Worm (Caenorhabditis elegans) whole organism, early embryonic: ENCODE results near the gene lat-1.

Experiments used
- B0310.2 ChIP-seq: sonication (generic microtip); optimal IDR thresholded peaks from 2 replicates; lab custom pipeline; 2016; ENCODE audit warnings: mild to moderate bottlenecking, missing genetic modification characterization, missing compliant biosample characterization
- F13C5.2 ChIP-seq: sonication (generic microtip); optimal IDR thresholded peaks from 2 replicates; lab custom pipeline; 2017; ENCODE audit warnings: mild to moderate bottlenecking, missing genetic modification characterization, inconsistent platforms, missing compliant biosample characterization
- aly-1 ChIP-seq: sonication (generic microtip); optimal IDR thresholded peaks from 2 replicates; lab custom pipeline; 2016; ENCODE audit warnings: missing genetic modification characterization, missing compliant biosample characterization
- ama-1 ChIP-seq: fragments of 150-350 bp; optimal IDR thresholded peaks from 2 replicates; lab custom pipeline; 2014
- ceh-13 ChIP-seq: fragments of 200-800 bp; sonication (Bioruptor generic); optimal IDR thresholded peaks from 2 replicates; lab custom pipeline; 2018; ENCODE audit warnings: mild to moderate bottlenecking, missing genetic modification characterization, missing compliant biosample characterization
- ceh-36 ChIP-seq: sonication (generic microtip); optimal IDR thresholded peaks from 2 replicates; lab custom pipeline; 2016; ENCODE audit warnings: missing genetic modification characterization, inconsistent platforms, missing compliant biosample characterization
- ets-7 ChIP-seq: sonication (generic microtip); optimal IDR thresholded peaks from 2 replicates; lab custom pipeline; 2016; ENCODE audit warnings: missing genotype, missing genetic modification characterization, missing compliant biosample characterization
- flt-1 ChIP-seq: fragments of 200-800 bp; sonication (Bioruptor generic); IDR thresholded peaks from 2 replicates; pipeline ENCODE4 v1.3.6; 2022; ENCODE audit warnings: missing genetic modification characterization, missing compliant biosample characterization
- hmbx-1 ChIP-seq: sonication (generic microtip); optimal IDR thresholded peaks from 2 replicates; lab custom pipeline; 2016; ENCODE audit warnings: mild to moderate bottlenecking, missing genetic modification characterization, missing compliant biosample characterization
- hmg-4 ChIP-seq: fragments of 200-800 bp; sonication (Bioruptor generic); optimal IDR thresholded peaks from 2 replicates; lab custom pipeline; 2018; ENCODE audit warnings: mild to moderate bottlenecking, missing genetic modification characterization, missing compliant biosample characterization
- hnd-1 ChIP-seq: sonication (generic microtip); optimal IDR thresholded peaks from 2 replicates; lab custom pipeline; 2016; ENCODE audit warnings: missing genetic modification characterization, missing compliant biosample characterization
- pes-1 ChIP-seq: fragments of 200-800 bp; sonication (Bioruptor generic); IDR thresholded peaks from 2 replicates; pipeline ENCODE4 v1.3.6; 2022; ENCODE audit warnings: missing genetic modification reagents, missing genetic modification characterization, missing compliant biosample characterization
- scrt-1 ChIP-seq: fragments of 200-800 bp; sonication (Bioruptor generic); IDR thresholded peaks from 2 replicates; pipeline ENCODE4 v1.3.6; 2022; ENCODE audit warnings: missing genetic modification characterization, missing compliant biosample characterization
- sea-1 ChIP-seq: fragments of 200-800 bp; sonication (Bioruptor generic); conservative IDR thresholded peaks from 2 replicates; pipeline ENCODE4 v1.3.6; 2022; ENCODE audit warnings: missing genetic modification characterization, missing compliant biosample characterization
- tbx-11 ChIP-seq: fragments of 200-800 bp; sonication (Bioruptor generic); IDR thresholded peaks from 2 replicates; pipeline ENCODE4 v1.3.6; 2022; ENCODE audit warnings: missing genetic modification characterization, missing compliant biosample characterization
- tbx-37 ChIP-seq: fragments of 200-800 bp; sonication (Bioruptor generic); conservative IDR thresholded peaks from 2 replicates; pipeline ENCODE4 v1.3.6; 2022; ENCODE audit warnings: missing genetic modification reagents, missing genetic modification characterization, missing compliant biosample characterization
- tra-4 ChIP-seq: sonication (generic microtip); optimal IDR thresholded peaks from 2 replicates; lab custom pipeline; 2017; ENCODE audit warnings: missing genetic modification characterization, missing compliant biosample characterization

Gene lat-1

ce11 chrII:8896541-8896940 lies at the start of gene lat-1:
TSS of gene lat-1 (plus strand) at chrII:8896841.
- TF ChIP-seq ets-7 (tag; lab: Kevin White, UChicago): no peak
- TF ChIP-seq flt-1 (GFP tag; lab: Robert Waterston, UW): no peak
- TF ChIP-seq B0310.2 (tag; lab: Kevin White, UChicago): no peak
- no peak for TF ChIP-seq ceh-13 (GFP tag; lab: Kevin White, UChicago)
- no peak for TF ChIP-seq tbx-37 (GFP tag; lab: Robert Waterston, UW)
- no peak for TF ChIP-seq tbx-11 (GFP tag; lab: Robert Waterston, UW)
- TF ChIP-seq tra-4 (tag; lab: Kevin White, UChicago): no peak
- TF ChIP-seq F13C5.2 (tag; lab: Kevin White, UChicago): no peak
- no peak for TF ChIP-seq ceh-36 (tag; lab: Kevin White, UChicago)
- no peak for TF ChIP-seq hmbx-1 (tag; lab: Kevin White, UChicago)
- TF ChIP-seq aly-1: no peak

- TF ChIP-seq flt-1 (GFP tag; lab: Robert Waterston, UW): no peak
These were observed 47.7 kb upstream of the lat-1 start for ce11 chrII:8848984-8849383.

DNA sequence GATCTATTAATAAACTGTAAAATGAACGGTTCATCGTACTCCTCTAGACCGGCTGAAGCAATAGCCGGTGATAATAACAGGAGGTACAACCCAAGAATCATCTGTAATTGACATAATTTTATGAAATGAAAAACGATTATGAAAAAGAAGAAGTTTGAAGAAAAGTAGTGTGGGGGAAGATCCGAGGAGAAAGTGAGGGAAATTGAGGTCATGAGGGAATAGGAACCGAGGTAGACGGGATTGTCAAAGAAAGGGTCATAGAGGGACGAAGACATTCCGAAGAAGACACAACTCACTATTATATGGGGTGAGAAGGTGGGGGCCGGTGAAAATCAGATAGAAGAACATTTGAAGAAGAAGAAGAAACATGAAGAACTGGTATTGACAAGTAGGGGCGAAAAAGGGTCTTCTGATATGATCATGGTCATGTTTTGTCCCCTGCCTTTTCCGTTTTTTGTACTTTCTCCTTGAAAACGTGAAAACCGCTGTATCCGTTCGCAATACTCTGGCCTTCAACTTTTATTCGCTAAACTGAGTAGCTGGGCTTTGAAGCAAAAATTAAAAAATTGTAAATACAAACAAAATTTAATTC lies 44.5 kb upstream of the lat-1 start, which contains the start of gene oac-46:
TSS of gene oac-46 (minus strand) at position 101 of the 592 bp plus-strand sequence.
- TF ChIP-seq pes-1 (GFP tag; lab: Robert Waterston, UW) (no peak), hmbx-1 (tag; lab: Kevin White, UChicago) (no peak), F13C5.2 (tag; lab: Kevin White, UChicago) (no peak), scrt-1 (GFP tag; lab: Robert Waterston, UW) (no peak), B0310.2 (tag; lab: Kevin White, UChicago) (no peak)

DNA sequence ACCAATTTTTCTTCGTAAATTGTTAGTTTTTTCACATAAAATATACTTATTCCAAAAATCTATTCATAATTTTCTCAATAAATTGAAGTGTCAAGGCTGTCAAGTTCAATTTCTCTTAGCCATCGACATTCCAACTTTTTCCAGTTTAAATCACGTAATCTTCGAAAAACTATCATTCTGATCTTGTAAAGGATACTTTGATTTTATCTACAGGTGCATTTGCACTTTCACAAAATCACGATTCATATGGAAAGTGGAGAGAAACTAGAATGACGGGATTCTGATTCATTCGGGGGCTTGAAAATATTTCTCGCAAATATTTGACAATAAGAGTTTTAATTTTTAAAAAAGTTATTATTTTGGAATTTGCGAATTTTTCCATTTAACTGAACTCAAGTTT lies 43.4 kb upstream of the lat-1 start:
- no peak for TF ChIP-seq tbx-37 (GFP tag; lab: Robert Waterston, UW)
- TF ChIP-seq pes-1 (GFP tag; lab: Robert Waterston, UW): no peak
- no peak for TF ChIP-seq scrt-1 (GFP tag; lab: Robert Waterston, UW)
- TF ChIP-seq sea-1 (GFP tag; lab: Robert Waterston, UW): no peak
- TF ChIP-seq hmg-4 (GFP tag; lab: Kevin White, UChicago): no peak
- no peak for TF ChIP-seq ets-7 (tag; lab: Kevin White, UChicago)
- no peak for TF ChIP-seq hmbx-1 (tag; lab: Kevin White, UChicago)
- TF ChIP-seq B0310.2 (tag; lab: Kevin White, UChicago): no peak
- no peak for TF ChIP-seq aly-1
- no peak for TF ChIP-seq flt-1 (GFP tag; lab: Robert Waterston, UW)
- TF ChIP-seq hnd-1: no peak
- TF ChIP-seq F13C5.2 (tag; lab: Kevin White, UChicago): no peak
- no peak for TF ChIP-seq tbx-11 (GFP tag; lab: Robert Waterston, UW)
- no peak for TF ChIP-seq ama-1 (lab: Kevin White, UChicago)
- TF ChIP-seq tra-4 (tag; lab: Kevin White, UChicago): no peak
- no peak for TF ChIP-seq ceh-36 (tag; lab: Kevin White, UChicago)
- no peak for TF ChIP-seq ceh-13 (GFP tag; lab: Kevin White, UChicago)

- TF ChIP-seq aly-1 (no peak), ceh-13 (GFP tag; lab: Kevin White, UChicago) (no peak), B0310.2 (tag; lab: Kevin White, UChicago) (no peak)
These were observed 42.7 kb upstream of the lat-1 start for ce11 chrII:8853960-8854359.

ce11 chrII:8854874-8855273 lies 41.8 kb upstream of the lat-1 start:
- TF ChIP-seq scrt-1 (GFP tag; lab: Robert Waterston, UW) (no peak), sea-1 (GFP tag; lab: Robert Waterston, UW) (no peak)

- TF ChIP-seq B0310.2 (tag; lab: Kevin White, UChicago) (no peak), ama-1 (lab: Kevin White, UChicago) (no peak), ets-7 (tag; lab: Kevin White, UChicago) (no peak), tbx-37 (GFP tag; lab: Robert Waterston, UW) (no peak), tra-4 (tag; lab: Kevin White, UChicago) (no peak), flt-1 (GFP tag; lab: Robert Waterston, UW) (no peak), aly-1 (no peak), sea-1 (GFP tag; lab: Robert Waterston, UW) (no peak), F13C5.2 (tag; lab: Kevin White, UChicago) (no peak), tbx-11 (GFP tag; lab: Robert Waterston, UW) (no peak), pes-1 (GFP tag; lab: Robert Waterston, UW) (no peak), ceh-36 (tag; lab: Kevin White, UChicago) (no peak), scrt-1 (GFP tag; lab: Robert Waterston, UW) (no peak), hnd-1 (no peak), ceh-13 (GFP tag; lab: Kevin White, UChicago) (no peak), hmg-4 (GFP tag; lab: Kevin White, UChicago) (no peak), hmbx-1 (tag; lab: Kevin White, UChicago) (no peak)
These were observed 40.1 kb upstream of the lat-1 start for ce11 chrII:8856524-8856923.

DNA sequence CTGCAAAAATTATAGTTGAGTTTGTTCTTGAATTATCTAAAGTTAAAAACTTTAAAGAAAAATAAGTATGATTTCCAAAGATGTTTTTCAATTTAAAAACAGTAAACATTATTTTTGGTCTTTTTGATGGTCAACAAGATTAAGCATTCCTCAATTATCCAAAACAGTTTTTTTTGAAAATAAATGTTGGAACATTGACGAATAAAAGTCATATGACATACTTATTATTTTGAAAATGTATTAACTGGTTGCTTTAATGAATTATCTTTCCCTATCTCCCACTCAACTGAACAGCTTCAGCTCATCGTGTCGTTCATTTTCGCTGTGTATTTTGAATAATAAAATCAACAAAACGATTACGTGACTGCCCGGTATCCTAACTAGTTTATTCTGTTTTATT lies 39.6 kb upstream of the lat-1 start:
- no peak for TF ChIP-seq aly-1
- TF ChIP-seq tbx-37 (GFP tag; lab: Robert Waterston, UW): no peak
- TF ChIP-seq ceh-13 (GFP tag; lab: Kevin White, UChicago): no peak
- TF ChIP-seq hmbx-1 (tag; lab: Kevin White, UChicago): no peak
- TF ChIP-seq pes-1 (GFP tag; lab: Robert Waterston, UW): no peak
- no peak for TF ChIP-seq tra-4 (tag; lab: Kevin White, UChicago)
- no peak for TF ChIP-seq F13C5.2 (tag; lab: Kevin White, UChicago)
- no peak for TF ChIP-seq B0310.2 (tag; lab: Kevin White, UChicago)
- TF ChIP-seq tbx-11 (GFP tag; lab: Robert Waterston, UW): no peak
- TF ChIP-seq flt-1 (GFP tag; lab: Robert Waterston, UW): no peak
- no peak for TF ChIP-seq ets-7 (tag; lab: Kevin White, UChicago)
